Worm (Caenorhabditis elegans): ENCODE data around the gene Y57G11C.1147.

ce11 chrIV:14767693-14768251, 29.5 kb downstream of the Y57G11C.1147 start, which contains the start of the genes mrps-7 and Y57G11C.3:
- no peak for TF ChIP-seq aly-1 (tag; optimal IDR thresholded peaks at IDR 0.05)
- TF ChIP-seq flt-1 (GFP tag; IDR thresholded peaks at IDR 0.05): no peak
